Worm (Caenorhabditis elegans) whole organism, L2 larva: ENCODE data around the gene fbxa-81.

Experiments
- egl-27 ChIP-seq: sonication (generic microtip); optimal IDR thresholded peaks from 3 replicates; lab custom pipeline; 2017; ENCODE audit warnings: missing biosample characterization, missing genetic modification reagents, missing genetic modification characterization
- mdl-1 ChIP-seq, 2 experiments: fragments of 150-350 bp in 1 of 2; sonication (generic microtip) in 1 of 2; optimal IDR thresholded peaks; 2 replicates each; lab custom pipeline; 2017; ENCODE audit warnings: missing biosample characterization in 2 of 2, missing genetic modification characterization in 2 of 2
- nhr-11 ChIP-seq: fragments of 150-350 bp; optimal IDR thresholded peaks from 2 replicates; lab custom pipeline; 2014; ENCODE audit warnings: missing biosample characterization, missing genetic modification characterization
- nhr-25 ChIP-seq: fragments of 150-350 bp; sonication (generic microtip); optimal IDR thresholded peaks from 3 replicates; lab custom pipeline; 2014; ENCODE audit warnings: missing biosample characterization, missing genetic modification characterization
- skn-1 ChIP-seq: sonication (generic microtip); optimal IDR thresholded peaks from 2 replicates; lab custom pipeline; 2017; ENCODE audit warnings: missing biosample characterization, missing genetic modification characterization
- snpc-4 ChIP-seq: fragments of 150-350 bp; optimal IDR thresholded peaks from 2 replicates; lab custom pipeline; 2014; ENCODE audit warnings: missing biosample characterization, missing genetic modification characterization

- TF ChIP-seq mdl-1 (tag; optimal IDR thresholded peaks at IDR 0.05; lab: Kevin White, UChicago) = no peak
- TF ChIP-seq nhr-11 (tag; lab: Kevin White, UChicago) = no peak
- TF ChIP-seq nhr-25 (tag; lab: Kevin White, UChicago) = no peak
- TF ChIP-seq snpc-4 (tag; lab: Kevin White, UChicago) = no peak
- TF ChIP-seq skn-1 = no peak
- TF ChIP-seq egl-27 = no peak
These were observed 26.4 kb upstream of the fbxa-81 start for ce11 chrX:14568258-14568763.
